Worm (Caenorhabditis elegans) whole organism, L3 larva: Measurements from ENCODE around the gene acox-3.

Experiments
- aly-2 ChIP-seq: fragments of 150-350 bp; optimal IDR thresholded peaks from 2 replicates; lab custom pipeline; 2014; ENCODE audit warnings: missing biosample characterization, missing genetic modification characterization
- ama-1 ChIP-seq: fragments of 150-350 bp; optimal IDR thresholded peaks from 2 replicates; lab custom pipeline; 2018
- ceh-16 ChIP-seq: sonication (generic microtip); optimal IDR thresholded peaks from 2 replicates; lab custom pipeline; 2017; ENCODE audit warnings: missing biosample characterization, missing genetic modification characterization
- ceh-28 ChIP-seq: fragments of 150-350 bp; optimal IDR thresholded peaks from 2 replicates; lab custom pipeline; 2014; ENCODE audit warnings: missing biosample characterization, missing genetic modification reagents, missing genetic modification characterization
- ceh-82 ChIP-seq: fragments of 150-350 bp; optimal IDR thresholded peaks from 2 replicates; lab custom pipeline; 2014; ENCODE audit warnings: missing biosample characterization, missing genetic modification characterization
- ceh-9 ChIP-seq: sonication (generic microtip); optimal IDR thresholded peaks from 2 replicates; lab custom pipeline; 2018; ENCODE audit warnings: missing biosample characterization, missing genetic modification characterization
- daf-12 ChIP-seq: fragments of 150-350 bp; optimal IDR thresholded peaks from 2 replicates; lab custom pipeline; 2014; ENCODE audit warnings: missing biosample characterization, missing genetic modification reagents, missing genetic modification characterization
- egl-27 ChIP-seq: sonication (generic microtip); optimal IDR thresholded peaks from 4 replicates; lab custom pipeline; 2017; ENCODE audit warnings: missing biosample characterization, missing genetic modification reagents, missing genetic modification characterization
- egl-5 ChIP-seq: fragments of 150-350 bp; optimal IDR thresholded peaks from 2 replicates; lab custom pipeline; 2017; ENCODE audit warnings: missing biosample characterization, missing genetic modification reagents, missing genetic modification characterization, inconsistent platforms
- elt-1 ChIP-seq: fragments of 150-350 bp; optimal IDR thresholded peaks from 2 replicates; lab custom pipeline; 2014; ENCODE audit warnings: missing biosample characterization, missing genetic modification characterization
- elt-2 ChIP-seq: sonication (generic microtip); optimal IDR thresholded peaks from 2 replicates; lab custom pipeline; 2016; ENCODE audit warnings: missing genetic modification reagents, mild to moderate bottlenecking, missing genetic modification characterization, missing compliant biosample characterization
- elt-3 ChIP-seq, 3 experiments: fragments of 150-350 bp in 1 of 3; sonication (generic microtip) in 2 of 3; optimal IDR thresholded peaks; 2 replicates in 2 of 3; 4 replicates in 1 of 3; lab custom pipeline; 2014 to 2017; ENCODE audit warnings: missing biosample characterization in 3 of 3, missing genetic modification characterization in 3 of 3
- eor-1 ChIP-seq, 2 experiments: fragments of 150-350 bp; optimal IDR thresholded peaks; 2 replicates each; lab custom pipeline; 2014 to 2018; ENCODE audit warnings: missing biosample characterization in 2 of 2, missing genetic modification characterization in 2 of 2
- fkh-10 ChIP-seq: sonication (generic microtip); optimal IDR thresholded peaks from 2 replicates; lab custom pipeline; 2017; ENCODE audit warnings: missing biosample characterization, missing genetic modification reagents, missing genetic modification characterization
- fkh-2 ChIP-seq: fragments of 150-350 bp; optimal IDR thresholded peaks from 2 replicates; lab custom pipeline; 2014; ENCODE audit warnings: missing biosample characterization, missing genetic modification reagents, missing genetic modification characterization
- fos-1 ChIP-seq: fragments of 150-350 bp; optimal IDR thresholded peaks from 2 replicates; lab custom pipeline; 2014; ENCODE audit warnings: missing biosample characterization, missing genetic modification characterization
- hmg-11 ChIP-seq: sonication (generic microtip); optimal IDR thresholded peaks from 2 replicates; lab custom pipeline; 2016; ENCODE audit warnings: missing genetic modification characterization, missing compliant biosample characterization
- jun-1 ChIP-seq: fragments of 150-350 bp; optimal IDR thresholded peaks from 2 replicates; lab custom pipeline; 2014; ENCODE audit warnings: missing biosample characterization, missing genetic modification reagents, missing genetic modification characterization
- lin-15B ChIP-seq: fragments of 150-350 bp; optimal IDR thresholded peaks from 2 replicates; lab custom pipeline; 2014; ENCODE audit warnings: missing biosample characterization, missing genetic modification characterization
- lin-39 ChIP-seq: fragments of 150-350 bp; optimal IDR thresholded peaks from 2 replicates; lab custom pipeline; 2018; ENCODE audit warnings: missing biosample characterization, missing genetic modification reagents, missing genetic modification characterization
- lsy-12 ChIP-seq: sonication (generic microtip); optimal IDR thresholded peaks from 2 replicates; lab custom pipeline; 2016; ENCODE audit warnings: mild to moderate bottlenecking, missing genetic modification characterization, missing compliant biosample characterization
- mdl-1 ChIP-seq: fragments of 150-350 bp; optimal IDR thresholded peaks from 2 replicates; lab custom pipeline; 2014; ENCODE audit warnings: missing biosample characterization, missing genetic modification characterization
- mml-1 ChIP-seq: fragments of 150-350 bp; sonication (generic microtip); optimal IDR thresholded peaks from 3 replicates; lab custom pipeline; 2014; ENCODE audit warnings: missing biosample characterization, missing genetic modification characterization
- nfya-1 ChIP-seq: sonication (generic microtip); optimal IDR thresholded peaks from 2 replicates; lab custom pipeline; 2017; ENCODE audit warnings: missing genetic modification characterization, mild to moderate bottlenecking, missing compliant biosample characterization, antibody characterized with exemption, moderate library complexity; ENCODE audit not compliant: insufficient read depth
- nhr-12 ChIP-seq: fragments of 150-350 bp; optimal IDR thresholded peaks from 2 replicates; lab custom pipeline; 2014; ENCODE audit warnings: missing biosample characterization, missing genetic modification characterization
- nhr-23 ChIP-seq: fragments of 150-350 bp; optimal IDR thresholded peaks from 2 replicates; lab custom pipeline; 2014; ENCODE audit warnings: missing biosample characterization, missing genetic modification reagents, missing genetic modification characterization
- nhr-237 ChIP-seq: fragments of 150-350 bp; optimal IDR thresholded peaks from 2 replicates; lab custom pipeline; 2014; ENCODE audit warnings: missing biosample characterization, missing genetic modification characterization
- nhr-25 ChIP-seq: sonication (generic microtip); optimal IDR thresholded peaks from 2 replicates; lab custom pipeline; 2017; ENCODE audit warnings: missing biosample characterization, missing genetic modification characterization
- nhr-43 ChIP-seq: sonication (generic microtip); optimal IDR thresholded peaks from 2 replicates; lab custom pipeline; 2016; ENCODE audit warnings: mild to moderate bottlenecking, missing genetic modification characterization, missing compliant biosample characterization; ENCODE audit not compliant: poor library complexity, severe bottlenecking
- nhr-67 ChIP-seq: fragments of 150-350 bp; optimal IDR thresholded peaks from 2 replicates; lab custom pipeline; 2014; ENCODE audit warnings: missing biosample characterization, missing genetic modification characterization
- pha-4 ChIP-seq: fragments of 150-350 bp; optimal IDR thresholded peaks from 2 replicates; lab custom pipeline; 2014; ENCODE audit warnings: missing biosample characterization, missing genetic modification reagents, missing genetic modification characterization
- pqm-1 ChIP-seq: fragments of 150-350 bp; optimal IDR thresholded peaks from 2 replicates; lab custom pipeline; 2017; ENCODE audit warnings: missing biosample characterization, missing genetic modification characterization, inconsistent platforms
- sea-2 ChIP-seq: fragments of 150-350 bp; sonication (generic microtip); optimal IDR thresholded peaks from 4 replicates; lab custom pipeline; 2014; ENCODE audit warnings: missing biosample characterization, missing genetic modification reagents, missing genetic modification characterization
- skn-1 ChIP-seq: fragments of 150-350 bp; optimal IDR thresholded peaks from 2 replicates; lab custom pipeline; 2014; ENCODE audit warnings: missing biosample characterization, missing genetic modification characterization
- zag-1 ChIP-seq: fragments of 150-350 bp; optimal IDR thresholded peaks from 2 replicates; lab custom pipeline; 2014; ENCODE audit warnings: missing biosample characterization, missing genetic modification characterization
- ztf-11 ChIP-seq: fragments of 150-350 bp; optimal IDR thresholded peaks from 2 replicates; lab custom pipeline; 2014; ENCODE audit warnings: missing biosample characterization, missing genetic modification characterization
- ztf-4 ChIP-seq: fragments of 150-350 bp; optimal IDR thresholded peaks from 2 replicates; lab custom pipeline; 2014; ENCODE audit warnings: missing biosample characterization, missing genetic modification characterization

The acox-3 gene

DNA sequence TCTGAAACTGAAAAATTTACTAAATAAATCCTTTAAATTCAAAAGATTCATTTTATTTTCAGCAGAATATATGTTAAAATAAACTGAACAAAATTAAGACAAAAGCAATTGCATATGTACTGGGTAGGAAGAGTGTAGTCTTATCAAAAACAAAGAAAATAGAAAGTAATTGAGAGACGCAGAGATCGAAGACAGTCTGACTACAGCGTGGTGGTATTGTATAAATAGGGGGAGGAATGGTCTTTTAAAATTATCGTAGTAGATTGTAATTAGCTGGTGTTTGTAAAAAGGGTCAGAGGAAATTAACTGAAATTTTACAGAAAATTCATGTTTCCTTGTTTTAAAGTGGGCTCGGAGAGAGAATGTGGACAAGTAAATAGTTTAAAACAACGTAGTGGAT lies at the start of gene acox-3:
Gene acox-3, minus strand, starts transcription at position 7 of the 400 bp plus-strand sequence.
- TF ChIP-seq zag-1 (tag; lab: Kevin White, UChicago) (no peak), ama-1 (lab: Kevin White, UChicago) (no peak), sea-2 (GFP tag; lab: Kevin White, UChicago) (no peak), pha-4 (tag; lab: Kevin White, UChicago) (peak; percentile 43), fkh-2 (tag; lab: Kevin White, UChicago) (no peak), skn-1 (no peak), hmg-11 (tag; lab: Kevin White, UChicago) (no peak), egl-5 (tag; lab: Kevin White, UChicago) (no peak), elt-3 (tag; optimal IDR thresholded peaks at IDR 0.05; lab: Kevin White, UChicago) (no peak), elt-1 (tag; lab: Kevin White, UChicago) (no peak), ceh-82 (tag; lab: Kevin White, UChicago) (no peak), jun-1 (tag; lab: Kevin White, UChicago) (no peak), pqm-1 (tag; lab: Kevin White, UChicago) (peak; percentile 57), nhr-23 (tag; lab: Kevin White, UChicago) (no peak), mdl-1 (tag; lab: Kevin White, UChicago) (no peak), ceh-28 (tag; lab: Kevin White, UChicago) (peak; percentile 0), elt-2 (tag; lab: Kevin White, UChicago) (peak; percentile 77)

DNA sequence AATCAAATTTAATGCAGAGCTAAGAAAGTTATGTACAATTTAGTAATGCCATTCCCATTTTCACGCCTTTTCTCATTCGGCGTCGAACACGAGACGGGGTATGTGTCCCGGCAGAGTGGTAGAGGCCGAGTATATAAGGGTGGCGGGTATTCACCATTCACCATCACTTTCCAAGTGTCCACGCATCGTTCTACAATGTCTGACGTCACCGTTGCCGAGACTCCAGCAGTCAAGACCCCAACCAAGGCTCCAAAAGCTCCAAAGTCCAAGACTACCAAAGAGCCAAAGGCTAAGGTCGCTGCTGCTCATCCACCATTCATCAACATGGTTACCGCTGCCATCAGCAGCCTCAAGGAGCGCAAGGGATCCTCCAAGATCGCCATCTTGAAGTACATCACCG lies 45.8 kb upstream of the acox-3 start, which contains the start of gene hil-2:
Gene hil-2, plus strand, starts transcription at position 160 of the 400 bp plus-strand sequence.
- TF ChIP-seq ceh-16 (tag; lab: Kevin White, UChicago) (no peak), ama-1 (lab: Kevin White, UChicago) (no peak), elt-2 (tag; lab: Kevin White, UChicago) (no peak), nhr-23 (tag; lab: Kevin White, UChicago) (no peak), aly-2 (tag; lab: Kevin White, UChicago) (no peak), nhr-12 (tag; lab: Kevin White, UChicago) (no peak), lin-39 (tag; lab: Kevin White, UChicago) (peak; percentile 23)

DNA sequence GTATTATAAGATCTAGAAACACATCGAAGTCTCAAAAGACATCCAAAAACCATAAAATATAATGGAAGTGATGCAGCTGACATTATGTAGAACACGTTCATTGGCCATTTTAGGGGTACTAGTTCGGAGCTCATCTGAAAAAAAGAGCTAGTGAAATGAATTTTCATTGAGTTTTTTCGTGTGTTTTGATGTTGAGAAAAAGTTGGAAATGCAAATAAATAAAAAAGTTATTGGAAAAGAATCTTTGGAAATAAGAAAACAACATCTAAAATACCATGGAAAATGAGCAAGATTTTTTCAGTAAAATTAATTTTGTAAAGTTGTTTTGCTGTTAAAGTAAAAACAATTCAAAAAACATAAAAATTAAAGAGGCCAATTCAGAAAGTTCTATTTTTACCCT lies 42.4 kb upstream of the acox-3 start, which contains the start of gene srv-24:
Gene srv-24, minus strand, starts transcription at position 101 of the 400 bp plus-strand sequence.
- TF ChIP-seq eor-1 (tag; optimal IDR thresholded peaks at IDR 0.05; lab: Kevin White, UChicago) (no peak), daf-12 (no peak), egl-5 (tag; lab: Kevin White, UChicago) (no peak), lsy-12 (tag; lab: Kevin White, UChicago) (no peak), nhr-43 (tag; lab: Kevin White, UChicago) (no peak), lin-15B (no peak), ama-1 (lab: Kevin White, UChicago) (no peak), mml-1 (tag; lab: Kevin White, UChicago) (no peak), nfya-1 (no peak), pha-4 (tag; lab: Kevin White, UChicago) (no peak), ceh-9 (tag; lab: Kevin White, UChicago) (no peak), elt-2 (tag; lab: Kevin White, UChicago) (no peak), egl-27 (no peak), ztf-11 (tag; lab: Kevin White, UChicago) (no peak), fkh-2 (tag; lab: Kevin White, UChicago) (no peak), nhr-23 (tag; lab: Kevin White, UChicago) (no peak), nhr-25 (tag; lab: Kevin White, UChicago) (no peak), hmg-11 (tag; lab: Kevin White, UChicago) (no peak), nhr-67 (tag; lab: Kevin White, UChicago) (no peak)

DNA sequence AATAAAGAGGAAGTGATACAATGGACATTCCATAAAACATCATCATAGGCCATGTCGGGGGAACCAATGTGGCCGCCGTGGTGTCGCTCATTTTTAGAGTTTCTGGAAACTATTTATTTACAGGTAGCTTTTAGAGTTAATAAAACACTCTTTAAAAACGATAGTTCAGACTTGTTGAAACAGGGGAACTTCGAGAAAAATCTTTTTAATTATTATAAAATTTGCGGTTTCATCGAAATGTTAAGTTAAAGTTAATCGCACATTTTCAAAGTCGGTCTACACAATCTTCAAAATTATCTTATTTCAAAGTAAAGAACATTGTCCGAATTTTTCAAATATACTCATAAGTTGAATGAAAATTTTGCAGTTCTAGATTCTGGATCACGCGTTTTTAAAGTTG lies 36.0 kb upstream of the acox-3 start, which contains the start of gene ops-1:
Gene ops-1, minus strand, starts transcription at position 101 of the 400 bp plus-strand sequence.
- no peak for TF ChIP-seq nhr-237
- TF ChIP-seq egl-27: no peak
- no peak for TF ChIP-seq lin-15B
- no peak for TF ChIP-seq fos-1 (tag; lab: Kevin White, UChicago)
- no peak for TF ChIP-seq hmg-11 (tag; lab: Kevin White, UChicago)
- no peak for TF ChIP-seq egl-5 (tag; lab: Kevin White, UChicago)
- no peak for TF ChIP-seq aly-2 (tag; lab: Kevin White, UChicago)
- TF ChIP-seq ama-1 (lab: Kevin White, UChicago): no peak
- no peak for TF ChIP-seq lin-39 (tag; lab: Kevin White, UChicago)
- TF ChIP-seq ztf-4 (tag; lab: Kevin White, UChicago): no peak
- no peak for TF ChIP-seq pqm-1 (tag; lab: Kevin White, UChicago)
- TF ChIP-seq fkh-10 (GFP tag; lab: Kevin White, UChicago): no peak
- TF ChIP-seq, all 47 proteins: peak for 0
